Fruit fly (Drosophila melanogaster) Kc167 (cell line): ENCODE results near the gene bnk.

Experiments used
- Myc ChIP-seq: fragments of >200 bp; optimal IDR thresholded peaks from 2 replicates; lab custom pipeline; 2017; ENCODE audit warnings: missing external identifiers
- Sin3A ChIP-seq: fragments of >200 bp; optimal IDR thresholded peaks from 2 replicates; lab custom pipeline; 2018; ENCODE audit warnings: missing external identifiers
- h ChIP-seq: fragments of >200 bp; optimal IDR thresholded peaks from 3 replicates; lab custom pipeline; 2018; ENCODE audit warnings: missing external identifiers
- insv ChIP-seq: fragments of >200 bp; optimal IDR thresholded peaks from 3 replicates; lab custom pipeline; 2018; ENCODE audit warnings: missing external identifiers
- psq ChIP-seq: fragments of >200 bp; optimal IDR thresholded peaks from 2 replicates; lab custom pipeline; 2017; ENCODE audit warnings: missing external identifiers
- ttk ChIP-seq: sonication (Bioruptor generic); optimal IDR thresholded peaks from 2 replicates; lab custom pipeline; 2017; ENCODE audit warnings: missing external identifiers

The bnk gene

DNA sequence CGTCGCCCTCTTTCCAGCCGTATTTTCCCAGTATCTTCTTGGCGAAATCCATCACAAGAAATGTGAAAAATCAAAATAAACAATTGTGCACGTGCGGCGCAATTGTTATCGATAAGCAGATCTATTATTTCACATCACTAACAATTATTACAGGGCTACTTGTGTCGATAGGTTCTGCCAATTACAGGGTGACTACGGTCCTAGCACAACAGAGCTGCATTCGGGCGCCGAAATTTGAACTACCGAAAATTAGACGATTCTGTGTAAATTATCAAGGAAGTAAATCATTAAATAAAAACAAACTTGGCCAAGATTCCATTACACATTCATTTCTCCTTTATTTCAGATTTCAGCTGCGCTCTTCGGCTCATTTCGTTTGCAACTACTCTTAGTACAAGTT is 22.7 kb downstream of the bnk start, which contains the start of gene CG15561:
TSS of gene CG15561 (minus strand) at position 113 of the 400 bp plus-strand sequence.
- no peak for TF ChIP-seq Myc
- no peak for TF ChIP-seq ttk (lab: Kevin White, UChicago)
- no peak for TF ChIP-seq psq (lab: Kevin White, UChicago)
- no peak for TF ChIP-seq insv (lab: Kevin White, UChicago)
- TF ChIP-seq Sin3A (lab: Kevin White, UChicago) = no peak
- TF ChIP-seq h (lab: Kevin White, UChicago) = no peak

- no peak for TF ChIP-seq psq (lab: Kevin White, UChicago)
- no peak for TF ChIP-seq Sin3A (lab: Kevin White, UChicago)
- TF ChIP-seq ttk (lab: Kevin White, UChicago) = no peak
- TF ChIP-seq h (lab: Kevin White, UChicago) = no peak
- TF ChIP-seq insv (lab: Kevin White, UChicago) = no peak
- no peak for TF ChIP-seq Myc
Observed at dm6 chr3R:31218214-31218876, 25.2 kb downstream of the bnk start.

DNA sequence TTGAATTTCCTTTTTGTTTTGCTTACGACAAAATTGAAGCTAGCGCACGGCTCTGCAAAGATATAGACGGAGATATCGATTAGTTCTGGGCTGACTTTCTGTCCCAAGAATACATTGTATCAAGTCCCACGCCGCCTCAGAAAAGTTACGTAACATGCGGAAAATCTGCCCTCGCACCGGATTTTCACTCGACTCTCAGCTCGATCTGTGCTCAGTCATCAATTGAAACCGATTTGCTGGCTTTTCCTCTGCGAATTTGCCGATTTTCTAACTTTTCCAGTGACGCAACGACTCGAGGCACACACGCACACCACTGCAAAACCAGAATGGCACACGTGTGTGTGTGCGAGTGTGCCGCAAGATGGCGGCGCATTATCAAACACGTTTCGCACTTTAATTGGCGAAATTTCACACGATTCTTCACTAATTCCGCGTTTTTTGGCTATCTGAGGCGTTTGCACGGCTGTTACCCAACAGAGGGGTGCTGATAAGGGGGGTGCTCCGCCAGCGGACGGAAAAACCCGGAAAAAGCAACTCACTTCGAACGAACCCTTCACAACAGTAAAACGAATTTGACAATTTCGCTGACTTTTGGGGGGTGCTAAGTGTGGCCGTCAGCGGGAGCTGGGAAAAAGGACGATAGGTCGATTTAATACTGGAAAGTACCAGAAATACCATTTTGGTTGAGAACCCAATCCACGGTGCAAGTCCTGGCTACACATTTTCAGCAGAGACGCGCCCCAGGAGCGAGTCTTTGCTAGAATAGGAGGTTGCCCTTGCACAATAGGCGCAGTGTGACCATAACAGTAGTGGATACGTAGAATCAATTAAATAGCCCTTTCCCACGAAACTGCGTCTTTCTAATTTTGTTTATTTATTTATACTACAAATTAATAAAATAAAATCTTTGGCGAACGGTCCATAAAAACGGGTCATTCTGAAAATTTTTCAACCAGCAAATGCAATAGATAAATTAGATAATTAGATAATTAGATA is 26.1 kb downstream of the bnk start, which contains the start of gene ATPsynC:
TSS of gene ATPsynC (minus strand) at position 634 of the 996 bp plus-strand sequence.
- TF ChIP-seq ttk (lab: Kevin White, UChicago) (no peak), Myc (no peak), insv (lab: Kevin White, UChicago) (no peak), Sin3A (lab: Kevin White, UChicago) (no peak), h (lab: Kevin White, UChicago) (no peak)

- TF ChIP-seq Myc = no peak
- TF ChIP-seq psq (lab: Kevin White, UChicago) = no peak
- no peak for TF ChIP-seq h (lab: Kevin White, UChicago)
- TF ChIP-seq Sin3A (lab: Kevin White, UChicago) = no peak
- TF ChIP-seq insv (lab: Kevin White, UChicago) = no peak
- TF ChIP-seq ttk (lab: Kevin White, UChicago) = no peak
Observed at dm6 chr3R:31220456-31221336, 27.5 kb downstream of the bnk start, which contains the start of gene CG12054. Gene CG12054, plus strand, starts transcription at chr3R:31220702.

DNA sequence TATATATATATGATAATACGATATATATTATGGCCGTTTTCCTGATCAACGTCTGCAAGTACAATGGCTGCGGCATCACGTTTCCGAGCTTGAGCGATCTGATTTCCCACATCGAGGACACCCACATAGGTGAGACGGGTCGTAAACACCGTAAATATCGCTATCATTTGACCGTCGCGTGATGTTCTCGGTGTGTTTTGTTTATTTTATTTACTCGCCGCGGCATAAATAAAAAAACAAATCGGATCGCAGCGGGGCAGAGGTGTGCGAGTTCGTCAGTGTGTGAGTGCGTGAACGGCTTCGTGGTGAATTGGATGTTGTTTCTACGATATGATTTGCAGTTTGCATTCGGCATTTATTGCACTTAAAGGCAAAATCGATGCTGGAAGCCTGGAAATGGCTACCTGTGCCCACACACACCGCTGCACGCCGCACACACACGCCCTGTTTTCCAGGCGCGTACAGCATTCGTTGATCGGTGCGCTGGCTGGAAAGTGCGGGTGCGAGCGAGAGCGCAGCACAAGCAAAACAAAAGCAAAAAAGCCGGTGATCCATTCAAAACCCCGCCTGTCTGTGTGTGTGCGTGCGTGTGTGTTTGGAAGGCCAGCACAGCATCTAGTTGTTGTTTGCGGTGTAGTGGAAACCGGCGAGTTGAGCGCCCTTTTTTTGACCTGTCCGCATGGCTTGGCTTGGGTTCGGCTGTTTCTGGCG is 28.3 kb downstream of the bnk start:
- TF ChIP-seq Sin3A (lab: Kevin White, UChicago) = no peak
- no peak for TF ChIP-seq h (lab: Kevin White, UChicago)
- no peak for TF ChIP-seq Myc
- no peak for TF ChIP-seq psq (lab: Kevin White, UChicago)
- no peak for TF ChIP-seq ttk (lab: Kevin White, UChicago)
- TF ChIP-seq insv (lab: Kevin White, UChicago) = no peak

DNA sequence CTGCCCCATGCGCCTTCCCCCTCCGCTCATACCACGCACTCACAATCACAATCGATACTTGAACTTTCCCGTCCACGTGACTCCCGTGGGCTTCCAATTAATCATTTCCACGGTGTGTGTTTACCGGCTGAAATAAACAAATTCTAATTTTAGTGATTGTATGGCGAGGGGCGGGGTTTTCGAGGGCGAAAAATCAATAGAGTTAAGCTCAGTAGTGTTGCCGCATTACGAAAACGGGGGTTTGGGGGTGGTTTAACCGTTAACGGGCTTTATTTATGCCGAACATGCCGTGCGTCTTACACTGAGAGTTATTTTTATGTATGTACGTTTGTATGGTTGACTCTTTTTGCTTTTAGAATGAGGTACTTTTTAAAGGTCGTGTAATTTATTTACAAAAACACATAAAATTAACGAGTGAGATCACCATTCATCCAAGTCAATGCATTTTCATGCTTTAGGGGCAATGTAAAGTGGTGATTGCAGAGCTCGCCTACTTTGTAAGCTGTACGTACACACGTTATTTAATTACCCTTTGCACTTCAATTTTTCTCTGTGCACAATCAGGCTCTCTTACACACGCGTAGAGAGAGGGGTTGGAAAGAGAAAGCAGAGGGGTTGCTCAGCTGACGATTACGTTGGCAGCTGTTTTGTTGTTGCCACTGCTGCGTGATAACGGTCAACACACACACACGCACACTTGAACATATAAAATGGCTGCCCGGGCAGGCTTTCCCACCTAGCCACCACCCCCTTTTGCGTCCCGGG is 29.1 kb downstream of the bnk start:
- TF ChIP-seq Myc (no peak), Sin3A (lab: Kevin White, UChicago) (no peak), h (lab: Kevin White, UChicago) (no peak), ttk (lab: Kevin White, UChicago) (no peak), insv (lab: Kevin White, UChicago) (no peak), psq (lab: Kevin White, UChicago) (no peak)

DNA sequence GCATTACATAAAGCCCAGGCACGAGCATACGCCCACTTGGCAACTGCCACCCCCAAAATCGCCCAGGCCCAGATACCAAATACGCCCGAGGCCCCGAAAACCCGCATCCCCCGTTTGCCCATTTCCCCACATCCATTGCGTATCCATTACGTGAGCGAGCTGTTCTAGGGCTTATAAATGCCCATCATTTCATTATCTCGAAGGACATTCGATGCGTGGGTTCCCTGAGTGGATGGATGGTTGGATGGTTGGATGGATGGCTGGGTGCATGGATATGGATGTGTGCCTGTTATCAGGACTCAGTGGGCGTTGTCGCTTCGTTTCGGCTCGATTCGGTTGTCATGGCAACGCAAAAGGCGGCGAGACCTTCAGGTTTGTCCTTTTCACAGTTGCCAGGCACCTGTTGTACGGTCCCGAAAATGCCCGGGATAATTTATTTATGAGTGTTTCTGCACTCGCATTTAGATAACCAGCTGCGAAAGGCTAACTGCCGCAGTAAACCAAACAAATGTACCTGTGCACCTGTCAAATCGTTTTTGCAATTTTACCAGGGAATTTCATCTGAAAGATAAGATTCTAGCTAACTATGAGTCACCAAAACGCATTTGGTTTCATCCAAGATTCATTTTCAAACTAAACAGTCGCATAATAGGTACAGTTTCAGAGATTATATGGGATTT is 29.9 kb downstream of the bnk start:
- TF ChIP-seq psq (lab: Kevin White, UChicago) (no peak), Myc (no peak), insv (lab: Kevin White, UChicago) (no peak), Sin3A (lab: Kevin White, UChicago) (no peak), h (lab: Kevin White, UChicago) (no peak), ttk (lab: Kevin White, UChicago) (no peak)

dm6 chr3R:31223971-31224860 is 31.1 kb downstream of the bnk start:
- TF ChIP-seq h (lab: Kevin White, UChicago) (no peak), psq (lab: Kevin White, UChicago) (no peak), ttk (lab: Kevin White, UChicago) (no peak), Myc (no peak), Sin3A (lab: Kevin White, UChicago) (no peak), insv (lab: Kevin White, UChicago) (no peak)
